Worm (Caenorhabditis elegans) whole organism, mixed stage, embryonic: ENCODE results near the gene unc-53.
A peak's percentile ranks its signal among the peaks of the same experiment; 100 is the strongest.

Experiments used
- M03D4.4 ChIP-seq: sonication (generic microtip); optimal IDR thresholded peaks from 2 replicates; lab custom pipeline; 2017; ENCODE audit warnings: mild to moderate bottlenecking, missing genetic modification characterization, missing compliant biosample characterization
- bed-3 ChIP-seq: fragments of 200-800 bp; sonication (Bioruptor generic); optimal IDR thresholded peaks from 3 replicates; lab custom pipeline; 2018; ENCODE audit warnings: mild to moderate bottlenecking, missing genetic modification characterization, moderate library complexity, missing compliant biosample characterization
- blmp-1 ChIP-seq: fragments of 150-350 bp; optimal IDR thresholded peaks from 2 replicates; lab custom pipeline; 2014; ENCODE audit warnings: missing biosample characterization, missing genetic modification characterization
- ceh-39 ChIP-seq: fragments of 150-350 bp; optimal IDR thresholded peaks from 2 replicates; lab custom pipeline; 2014; ENCODE audit warnings: missing biosample characterization, missing genetic modification characterization
- ceh-83 ChIP-seq: fragments of 200-800 bp; sonication (Bioruptor generic); optimal IDR thresholded peaks from 2 replicates; lab custom pipeline; 2018; ENCODE audit warnings: mild to moderate bottlenecking, missing genetic modification characterization, missing compliant biosample characterization
- ces-1 ChIP-seq: fragments of 150-350 bp; optimal IDR thresholded peaks from 2 replicates; lab custom pipeline; 2014; ENCODE audit warnings: missing biosample characterization, missing genetic modification reagents, missing genetic modification characterization
- cnd-1 ChIP-seq: fragments of 200-800 bp; sonication (Bioruptor generic); optimal IDR thresholded peaks from 2 replicates; lab custom pipeline; 2018; ENCODE audit warnings: mild to moderate bottlenecking, missing genetic modification characterization, missing compliant biosample characterization
- drap-1 ChIP-seq: fragments of 200-800 bp; sonication (Bioruptor generic); optimal IDR thresholded peaks from 3 replicates; lab custom pipeline; 2018; ENCODE audit warnings: mild to moderate bottlenecking, missing genetic modification characterization, missing compliant biosample characterization
- elt-1 ChIP-seq: sonication (generic microtip); optimal IDR thresholded peaks from 2 replicates; lab custom pipeline; 2017; ENCODE audit warnings: missing genetic modification characterization, mild to moderate bottlenecking, missing compliant biosample characterization, antibody characterized with exemption, moderate library complexity, borderline replicate concordance; ENCODE audit not compliant: insufficient read depth
- elt-3 ChIP-seq: fragments of 150-350 bp; optimal IDR thresholded peaks from 2 replicates; lab custom pipeline; 2014; ENCODE audit warnings: missing biosample characterization, missing genetic modification characterization
- flh-1 ChIP-seq: fragments of 200-800 bp; sonication (Bioruptor generic); optimal IDR thresholded peaks from 2 replicates; lab custom pipeline; 2018; ENCODE audit warnings: mild to moderate bottlenecking, missing genetic modification characterization, moderate library complexity, missing compliant biosample characterization
- ham-2 ChIP-seq: fragments of 200-800 bp; sonication (Bioruptor generic); optimal IDR thresholded peaks from 2 replicates; lab custom pipeline; 2018; ENCODE audit warnings: mild to moderate bottlenecking, missing genetic modification characterization, missing compliant biosample characterization
- hlh-1 ChIP-seq: fragments of 150-350 bp; optimal IDR thresholded peaks from 2 replicates; lab custom pipeline; 2014; ENCODE audit warnings: missing biosample characterization, missing genetic modification reagents, missing genetic modification characterization
- lin-13 ChIP-seq: fragments of 150-350 bp; optimal IDR thresholded peaks from 2 replicates; lab custom pipeline; 2014; ENCODE audit warnings: missing biosample characterization, missing genetic modification characterization
- lin-32 ChIP-seq: fragments of 200-800 bp; sonication (Bioruptor generic); optimal IDR thresholded peaks from 2 replicates; lab custom pipeline; 2018; ENCODE audit warnings: mild to moderate bottlenecking, missing genetic modification characterization, missing compliant biosample characterization
- lsy-2 ChIP-seq: fragments of 150-350 bp; optimal IDR thresholded peaks from 2 replicates; lab custom pipeline; 2014; ENCODE audit warnings: missing biosample characterization, missing genetic modification characterization
- mab-5 ChIP-seq: fragments of 150-350 bp; optimal IDR thresholded peaks from 2 replicates; lab custom pipeline; 2014; ENCODE audit warnings: missing biosample characterization, missing genetic modification characterization
- mep-1 ChIP-seq: fragments of 150-350 bp; optimal IDR thresholded peaks from 2 replicates; lab custom pipeline; 2017; ENCODE audit warnings: missing biosample characterization, missing genetic modification reagents, missing genetic modification characterization, inconsistent platforms
- mls-2 ChIP-seq: sonication (generic microtip); optimal IDR thresholded peaks from 2 replicates; lab custom pipeline; 2016; ENCODE audit warnings: mild to moderate bottlenecking, missing genetic modification characterization, moderate library complexity, missing compliant biosample characterization
- nhr-2 ChIP-seq: fragments of 150-350 bp; optimal IDR thresholded peaks from 2 replicates; lab custom pipeline; 2014; ENCODE audit warnings: missing biosample characterization, missing genetic modification characterization
- nhr-237 ChIP-seq: fragments of 150-350 bp; optimal IDR thresholded peaks from 2 replicates; lab custom pipeline; 2014; ENCODE audit warnings: missing biosample characterization, missing genetic modification characterization
- nhr-28 ChIP-seq: fragments of 150-350 bp; optimal IDR thresholded peaks from 2 replicates; lab custom pipeline; 2014; ENCODE audit warnings: missing biosample characterization, missing genetic modification characterization
- nhr-76 ChIP-seq: sonication (generic microtip); optimal IDR thresholded peaks from 2 replicates; lab custom pipeline; 2017; ENCODE audit warnings: missing biosample characterization, missing genetic modification characterization
- pha-4 ChIP-seq: fragments of 150-350 bp; optimal IDR thresholded peaks from 2 replicates; lab custom pipeline; 2018; ENCODE audit warnings: missing biosample characterization, missing genetic modification reagents, missing genetic modification characterization
- sem-2 ChIP-seq: fragments of 200-800 bp; sonication (Bioruptor generic); optimal IDR thresholded peaks from 2 replicates; lab custom pipeline; 2018; ENCODE audit warnings: mild to moderate bottlenecking, missing genetic modification characterization, missing compliant biosample characterization
- snpc-4 ChIP-seq: fragments of 150-350 bp; optimal IDR thresholded peaks from 2 replicates; lab custom pipeline; 2014; ENCODE audit warnings: missing biosample characterization, missing genetic modification characterization
- sptf-1 ChIP-seq: sonication (generic microtip); optimal IDR thresholded peaks from 2 replicates; lab custom pipeline; 2017; ENCODE audit warnings: mild to moderate bottlenecking, missing genetic modification characterization, moderate library complexity, missing compliant biosample characterization
- tbx-8 ChIP-seq: fragments of 200-800 bp; sonication (Bioruptor generic); optimal IDR thresholded peaks from 2 replicates; lab custom pipeline; 2018; ENCODE audit warnings: mild to moderate bottlenecking, missing genetic modification characterization, moderate library complexity, missing compliant biosample characterization
- unc-39 ChIP-seq: fragments of 150-350 bp; optimal IDR thresholded peaks from 2 replicates; lab custom pipeline; 2014; ENCODE audit warnings: missing biosample characterization, missing genetic modification characterization
- unc-62 ChIP-seq: fragments of 150-350 bp; optimal IDR thresholded peaks from 2 replicates; lab custom pipeline; 2014; ENCODE audit warnings: missing biosample characterization, missing genetic modification reagents, missing genetic modification characterization
- zip-8 ChIP-seq: fragments of 150-350 bp; optimal IDR thresholded peaks from 2 replicates; lab custom pipeline; 2014; ENCODE audit warnings: missing biosample characterization, missing genetic modification characterization
- ztf-11 ChIP-seq: fragments of 150-350 bp; optimal IDR thresholded peaks from 2 replicates; lab custom pipeline; 2014; ENCODE audit warnings: missing biosample characterization, missing genetic modification characterization

Gene unc-53

ce11 chrII:11027777-11028176 is 61.5 kb downstream of the unc-53 start:
- no peak for TF ChIP-seq cnd-1 (tag; lab: Kevin White, UChicago)
- no peak for TF ChIP-seq elt-3
- no peak for TF ChIP-seq unc-62 (GFP tag; lab: Kevin White, UChicago)
- TF ChIP-seq unc-39, result no peak
- TF ChIP-seq nhr-76, result no peak
- TF ChIP-seq snpc-4 (tag; lab: Kevin White, UChicago), result no peak
- peak; percentile 83 for TF ChIP-seq blmp-1 (tag; lab: Kevin White, UChicago)
- TF ChIP-seq ztf-11 (tag; lab: Kevin White, UChicago), result no peak
- TF ChIP-seq ces-1 (GFP tag; lab: Kevin White, UChicago), result peak; percentile 85
- TF ChIP-seq drap-1 (GFP tag; lab: Kevin White, UChicago), result no peak
- TF ChIP-seq mab-5 (tag; lab: Kevin White, UChicago), result no peak
- no peak for TF ChIP-seq mep-1
- no peak for TF ChIP-seq zip-8 (tag; lab: Kevin White, UChicago)
- TF ChIP-seq nhr-28 (tag; lab: Kevin White, UChicago), result no peak
- TF ChIP-seq nhr-2 (tag; lab: Kevin White, UChicago), result no peak

ce11 chrII:11025566-11025965 is 63.7 kb downstream of the unc-53 start, which contains the start of gene F33A8.7:
TSS of gene F33A8.7 (minus strand) at chrII:11025666.
- TF ChIP-seq hlh-1 (tag; lab: Kevin White, UChicago), result no peak
- peak; percentile 20 for TF ChIP-seq ham-2 (GFP tag; lab: Kevin White, UChicago)
- TF ChIP-seq lin-13 (tag; lab: Kevin White, UChicago), result no peak
- TF ChIP-seq ceh-39 (tag; lab: Kevin White, UChicago), result no peak

DNA sequence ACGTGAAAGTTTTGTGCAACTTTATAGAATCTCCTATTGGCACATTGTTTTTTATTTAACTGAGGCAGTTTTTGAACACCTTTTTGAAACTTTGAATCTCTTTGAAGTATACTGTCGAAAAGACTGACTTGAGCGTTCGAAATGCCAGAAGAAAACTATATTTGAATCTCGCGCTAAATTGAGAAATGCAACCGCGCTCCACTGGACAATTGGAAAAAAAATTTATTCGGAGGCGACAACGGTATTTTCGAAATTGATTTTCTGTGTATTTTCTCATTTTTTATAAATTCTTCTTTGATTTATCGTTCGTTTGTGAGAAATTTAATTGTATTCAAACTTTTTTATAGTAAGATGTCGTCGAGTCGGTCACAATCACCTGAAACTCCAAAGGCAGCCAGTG is 67.2 kb downstream of the unc-53 start, which contains the start of gene let-858:
TSS of gene let-858 (plus strand) at position 348 of the 400 bp plus-strand sequence.
- TF ChIP-seq elt-1 (tag; lab: Kevin White, UChicago) (no peak), pha-4 (peak; percentile 47), unc-39 (no peak), lsy-2 (tag; lab: Kevin White, UChicago) (peak; percentile 67), lin-32 (GFP tag; lab: Kevin White, UChicago) (no peak), ces-1 (GFP tag; lab: Kevin White, UChicago) (peak; percentile 51), nhr-237 (tag; lab: Kevin White, UChicago) (peak; percentile 29), bed-3 (no peak), mep-1 (peak; percentile 61), hlh-1 (tag; lab: Kevin White, UChicago) (peak; percentile 18)

DNA sequence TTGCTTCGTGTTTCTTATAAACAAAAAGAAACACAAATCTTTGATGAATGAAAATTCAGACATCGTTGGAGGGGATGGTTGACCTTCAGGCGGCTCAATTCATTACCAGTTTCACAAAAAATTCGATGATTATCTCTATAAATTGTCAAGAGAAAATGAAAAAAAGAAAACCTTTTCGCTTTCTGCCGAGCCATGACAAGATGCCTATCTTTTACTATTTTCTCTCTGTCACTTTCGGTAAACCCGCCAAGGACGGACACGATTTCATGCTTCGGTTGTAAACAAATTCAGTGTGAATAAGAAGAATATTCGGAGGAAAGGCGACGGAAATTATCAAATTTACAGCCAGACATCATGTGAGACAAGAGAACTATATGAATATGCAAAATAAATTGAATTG is 68.5 kb downstream of the unc-53 start:
- no peak for TF ChIP-seq ceh-39 (tag; lab: Kevin White, UChicago)
- TF ChIP-seq lin-13 (tag; lab: Kevin White, UChicago), result no peak
- no peak for TF ChIP-seq pha-4
- no peak for TF ChIP-seq nhr-2 (tag; lab: Kevin White, UChicago)
- TF ChIP-seq tbx-8 (GFP tag; lab: Kevin White, UChicago), result no peak
- no peak for TF ChIP-seq sem-2 (GFP tag; lab: Kevin White, UChicago)
- no peak for TF ChIP-seq sptf-1 (tag; lab: Kevin White, UChicago)
- no peak for TF ChIP-seq mep-1
- no peak for TF ChIP-seq zip-8 (tag; lab: Kevin White, UChicago)
- TF ChIP-seq ceh-83, result no peak
- no peak for TF ChIP-seq unc-39

ce11 chrII:11016884-11017283 is 72.4 kb downstream of the unc-53 start:
- TF ChIP-seq mab-5 (tag; lab: Kevin White, UChicago), result no peak
- no peak for TF ChIP-seq ham-2 (GFP tag; lab: Kevin White, UChicago)
- no peak for TF ChIP-seq lin-13 (tag; lab: Kevin White, UChicago)
- no peak for TF ChIP-seq drap-1 (GFP tag; lab: Kevin White, UChicago)
- TF ChIP-seq snpc-4 (tag; lab: Kevin White, UChicago), result no peak
- no peak for TF ChIP-seq lsy-2 (tag; lab: Kevin White, UChicago)
- no peak for TF ChIP-seq unc-62 (GFP tag; lab: Kevin White, UChicago)
- TF ChIP-seq ceh-39 (tag; lab: Kevin White, UChicago), result no peak
- TF ChIP-seq ceh-83, result no peak
- no peak for TF ChIP-seq pha-4
- TF ChIP-seq lin-32 (GFP tag; lab: Kevin White, UChicago), result no peak
- no peak for TF ChIP-seq nhr-2 (tag; lab: Kevin White, UChicago)
- no peak for TF ChIP-seq mep-1
- no peak for TF ChIP-seq zip-8 (tag; lab: Kevin White, UChicago)
- no peak for TF ChIP-seq ces-1 (GFP tag; lab: Kevin White, UChicago)
- no peak for TF ChIP-seq sem-2 (GFP tag; lab: Kevin White, UChicago)
- no peak for TF ChIP-seq ztf-11 (tag; lab: Kevin White, UChicago)
- TF ChIP-seq hlh-1 (tag; lab: Kevin White, UChicago), result no peak
- no peak for TF ChIP-seq unc-39

DNA sequence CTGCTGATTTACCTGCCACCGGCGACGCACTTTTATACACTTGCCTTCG is 72.6 kb downstream of the unc-53 start, which contains the start of gene ram-2:
TSS of gene ram-2 (minus strand) at position 47 of the 49 bp plus-strand sequence.
- TF ChIP-seq bed-3, result no peak
- no peak for TF ChIP-seq snpc-4 (tag; lab: Kevin White, UChicago)
- no peak for TF ChIP-seq lin-13 (tag; lab: Kevin White, UChicago)
- no peak for TF ChIP-seq tbx-8 (GFP tag; lab: Kevin White, UChicago)
- no peak for TF ChIP-seq sem-2 (GFP tag; lab: Kevin White, UChicago)
- TF ChIP-seq ztf-11 (tag; lab: Kevin White, UChicago), result no peak
- TF ChIP-seq mep-1, result no peak
- TF ChIP-seq flh-1 (GFP tag; lab: Kevin White, UChicago), result no peak
- no peak for TF ChIP-seq nhr-28 (tag; lab: Kevin White, UChicago)
- no peak for TF ChIP-seq M03D4.4 (tag; lab: Kevin White, UChicago)
- no peak for TF ChIP-seq lin-32 (GFP tag; lab: Kevin White, UChicago)
- no peak for TF ChIP-seq nhr-76
- no peak for TF ChIP-seq ces-1 (GFP tag; lab: Kevin White, UChicago)
- no peak for TF ChIP-seq mls-2 (tag; lab: Kevin White, UChicago)
- no peak for TF ChIP-seq zip-8 (tag; lab: Kevin White, UChicago)
- no peak for TF ChIP-seq nhr-237 (tag; lab: Kevin White, UChicago)
- TF ChIP-seq, all 35 proteins: peak for 0
